Fruit fly (Drosophila melanogaster): ENCODE results near the gene Ranbp21.

Gene Ranbp21

dm6 chrX:19667444-19668104 is 15.5 kb upstream of the Ranbp21 start (continued):
- TF ChIP-seq CG17568 (GFP tag; optimal IDR thresholded peaks at IDR 0.05) (no peak), CG2712 (tag; optimal IDR thresholded peaks at IDR 0.05) (no peak), Kr (GFP tag; optimal IDR thresholded peaks at IDR 0.05) (no peak), mld (GFP tag; IDR thresholded peaks at IDR 0.05; ENCODE audit: partially characterized antibody) (no peak), sr (GFP tag; IDR thresholded peaks at IDR 0.05) (no peak), CG33213 (GFP tag; optimal IDR thresholded peaks at IDR 0.05) (no peak), CG13296 (GFP tag; optimal IDR thresholded peaks at IDR 0.05) (no peak), tin (GFP tag; optimal IDR thresholded peaks at IDR 0.05) (no peak), fd96Cb (tag; optimal IDR thresholded peaks at IDR 0.05) (no peak), Bteb2 (GFP tag; optimal IDR thresholded peaks at IDR 0.05) (no peak), seq (GFP tag; IDR thresholded peaks at IDR 0.05) (no peak), CG8089 (GFP tag; optimal IDR thresholded peaks at IDR 0.05) (no peak), CG9437 (GFP tag; optimal IDR thresholded peaks at IDR 0.05) (no peak), CG4360 (GFP tag; IDR thresholded peaks at IDR 0.05) (no peak), Ets65A (GFP tag) (no peak), CG4282 (GFP tag; optimal IDR thresholded peaks at IDR 0.05) (no peak), hth (optimal IDR thresholded peaks at IDR 0.05) (no peak), Blimp-1 (GFP tag; optimal IDR thresholded peaks at IDR 0.05) (peak; percentile 68), tgo (GFP tag; IDR thresholded peaks at IDR 0.05) (no peak), crol (GFP tag; IDR thresholded peaks at IDR 0.05) (peak; percentile 77), CG3847 (GFP tag; IDR thresholded peaks at IDR 0.05) (no peak), ERR (GFP tag; optimal IDR thresholded peaks at IDR 0.05) (peak; percentile 83), CG6683 (GFP tag; optimal IDR thresholded peaks at IDR 0.05) (no peak), CG6272 (GFP tag; IDR thresholded peaks at IDR 0.05) (no peak), Atf3 (GFP tag; optimal IDR thresholded peaks at IDR 0.05) (no peak), lola (GFP tag; optimal IDR thresholded peaks at IDR 0.05) (no peak), sim (GFP tag; IDR thresholded peaks at IDR 0.05) (no peak), CG7271 (tag; optimal IDR thresholded peaks at IDR 0.05) (no peak), caup (GFP tag; optimal IDR thresholded peaks at IDR 0.05; ENCODE audit: severe bottlenecking) (no peak), CG8924 (tag; optimal IDR thresholded peaks at IDR 0.05) (no peak), MBD-R2 (GFP tag; IDR thresholded peaks at IDR 0.05) (no peak), Hr78 (GFP tag; optimal IDR thresholded peaks at IDR 0.05) (peak in 1 of 2 experiments; percentile 67), ci (GFP tag; IDR thresholded peaks at IDR 0.05) (no peak), Oli (tag; optimal IDR thresholded peaks at IDR 0.05) (no peak), Meics (GFP tag; optimal IDR thresholded peaks at IDR 0.05) (no peak), CG9727 (GFP tag; optimal IDR thresholded peaks at IDR 0.05) (no peak), cg (GFP tag; optimal IDR thresholded peaks at IDR 0.05) (no peak), sug (tag; optimal IDR thresholded peaks at IDR 0.05) (peak; percentile 32), CG15601 (tag; optimal IDR thresholded peaks at IDR 0.05) (no peak), cwo (GFP tag; optimal IDR thresholded peaks at IDR 0.05) (peak; percentile 50), chif (GFP tag; optimal IDR thresholded peaks at IDR 0.05) (no peak), gfzf (GFP tag; optimal IDR thresholded peaks at IDR 0.05) (no peak), abd-A (tag; optimal IDR thresholded peaks at IDR 0.05) (no peak), Hsf (GFP tag; optimal IDR thresholded peaks at IDR 0.05) (no peak), Tbp (GFP tag; optimal IDR thresholded peaks at IDR 0.05) (no peak), CG14050 (GFP tag; IDR thresholded peaks at IDR 0.05) (no peak), CG18262 (tag; optimal IDR thresholded peaks at IDR 0.05) (no peak), luna (GFP tag; optimal IDR thresholded peaks at IDR 0.05) (no peak), Dref (GFP tag; IDR thresholded peaks at IDR 0.05) (no peak), CG2199 (GFP tag; IDR thresholded peaks at IDR 0.05) (no peak), CG9215 (GFP tag; IDR thresholded peaks at IDR 0.05) (no peak)

All from whole organism, embryonic.